Fruit fly (Drosophila melanogaster): Measurements from ENCODE around the gene CG46399.

The CG46399 gene

DNA sequence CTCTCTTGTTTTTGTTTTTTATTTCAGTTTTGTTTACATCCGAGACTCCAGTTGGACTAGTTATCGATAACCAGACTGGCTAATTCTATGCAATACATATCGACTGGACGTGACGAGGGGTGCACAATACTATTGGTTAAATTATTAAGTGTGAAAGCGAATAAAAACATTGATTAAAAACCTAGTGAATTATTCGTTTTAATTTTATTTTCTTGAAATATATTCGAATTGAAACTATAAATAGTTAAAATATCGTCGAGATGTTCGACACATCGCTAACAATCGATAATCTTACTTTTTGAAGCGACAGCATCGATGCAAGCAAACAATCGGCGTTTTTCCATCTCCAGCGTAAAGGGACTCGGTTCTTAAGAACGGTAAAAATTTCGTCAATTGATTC, 20.0 kb upstream of the CG46399 start, which contains the start of the genes CG32590 and Flo2 (continued):
- TF ChIP-seq CG18262 (tag; optimal IDR thresholded peaks at IDR 0.05) (peak; percentile 62), bab2 (GFP tag; optimal IDR thresholded peaks at IDR 0.05) (peak; percentile 54), tll (GFP tag; optimal IDR thresholded peaks at IDR 0.05) (no peak), Taf1 (GFP tag; IDR thresholded peaks at IDR 0.05) (peak; percentile 55), CG6254 (GFP tag; optimal IDR thresholded peaks at IDR 0.05) (peak; percentile 4), CG6813 (GFP tag; optimal IDR thresholded peaks at IDR 0.05) (no peak), inv (GFP tag; IDR thresholded peaks at IDR 0.05; ENCODE audit: partially characterized antibody) (peak; percentile 95), Hmr (GFP tag; optimal IDR thresholded peaks at IDR 0.05) (peak; percentile 77), mam (GFP tag; optimal IDR thresholded peaks at IDR 0.05) (peak; percentile 85), CG11093 (GFP tag; IDR thresholded peaks at IDR 0.05) (peak; percentile 52; the same call in 1 of the 3 replicates), CG6272 (GFP tag; IDR thresholded peaks at IDR 0.05) (peak; percentile 83), kni (GFP tag; optimal IDR thresholded peaks at IDR 0.05) (no peak), hb (GFP tag; IDR thresholded peaks at IDR 0.05; ENCODE audit: partially characterized antibody) (peak; percentile 98), CG30020 (tag; optimal IDR thresholded peaks at IDR 0.05) (peak; percentile 60), CG15514 (GFP tag; optimal IDR thresholded peaks at IDR 0.05) (peak; percentile 94), Jarid2 (GFP tag; optimal IDR thresholded peaks at IDR 0.05) (no peak), unpg (GFP tag; optimal IDR thresholded peaks at IDR 0.05) (peak; percentile 70), cato (GFP tag; optimal IDR thresholded peaks at IDR 0.05; ENCODE audit: borderline replicate concordance) (peak; percentile 50), usp (GFP tag; optimal IDR thresholded peaks at IDR 0.05) (no peak), tx (GFP tag; optimal IDR thresholded peaks at IDR 0.05) (peak; percentile 77), chif (GFP tag; optimal IDR thresholded peaks at IDR 0.05) (peak; percentile 64 to 68), her (GFP tag; optimal IDR thresholded peaks at IDR 0.05) (peak; percentile 17), Lhr (GFP tag; optimal IDR thresholded peaks at IDR 0.05) (peak; percentile 52), fu2 (GFP tag; optimal IDR thresholded peaks at IDR 0.05) (peak; percentile 57), HmgD (GFP tag; optimal IDR thresholded peaks at IDR 0.05) (no peak), CG4730 (GFP tag; IDR thresholded peaks at IDR 0.05) (peak; percentile 67), CG1832 (GFP tag; optimal IDR thresholded peaks at IDR 0.05) (no peak), GATAe (GFP tag; conservative IDR thresholded peaks at IDR 0.05) (no peak; the same call in 1 of the 2 replicates), disco-r (GFP tag; optimal IDR thresholded peaks at IDR 0.05) (peak; percentile 19), ap (GFP tag; IDR thresholded peaks at IDR 0.05) (peak; percentile 66; the same call in 1 of the 2 replicates), CG3847 (GFP tag; IDR thresholded peaks at IDR 0.05) (peak; percentile 81), CG13624 (GFP tag; optimal IDR thresholded peaks at IDR 0.05) (peak; percentile 63), zfh2 (GFP tag; optimal IDR thresholded peaks at IDR 0.05) (peak; percentile 77), pzg (GFP tag; optimal IDR thresholded peaks at IDR 0.05) (peak; percentile 78), sens-2 (GFP tag; IDR thresholded peaks at IDR 0.05) (peak; percentile 72), CG18476 (GFP tag; optimal IDR thresholded peaks at IDR 0.05) (peak; percentile 57), ranshi (GFP tag; IDR thresholded peaks at IDR 0.05) (peak; percentile 81), CG32772 (GFP tag; IDR thresholded peaks at IDR 0.05) (peak; percentile 82), CG3407 (GFP tag; optimal IDR thresholded peaks at IDR 0.05) (peak; percentile 20), CG33557 (GFP tag; optimal IDR thresholded peaks at IDR 0.05) (peak; percentile 12), CG7839 (tag; optimal IDR thresholded peaks at IDR 0.05) (peak; percentile 61), CG1647 (GFP tag; optimal IDR thresholded peaks at IDR 0.05) (peak; percentile 47), E2f2 (GFP tag; IDR thresholded peaks at IDR 0.05) (peak; percentile 63), phol (tag; optimal IDR thresholded peaks at IDR 0.05) (peak; percentile 75), CTCF (GFP tag; optimal IDR thresholded peaks at IDR 0.05) (no peak), hth (optimal IDR thresholded peaks at IDR 0.05) (no peak), NC2β (GFP tag; optimal IDR thresholded peaks at IDR 0.05) (peak; percentile 31), da (GFP tag; optimal IDR thresholded peaks at IDR 0.05) (peak; percentile 32), CG7963 (GFP tag; IDR thresholded peaks at IDR 0.05; ENCODE audit: partially characterized antibody) (peak; percentile 96), CG16815 (GFP tag; optimal IDR thresholded peaks at IDR 0.05) (peak; percentile 38), CG6689 (GFP tag; IDR thresholded peaks at IDR 0.05) (peak; percentile 78)
